Worm (Caenorhabditis elegans): ENCODE measurements around the gene snpc-3.4.

Gene snpc-3.4

DNA sequence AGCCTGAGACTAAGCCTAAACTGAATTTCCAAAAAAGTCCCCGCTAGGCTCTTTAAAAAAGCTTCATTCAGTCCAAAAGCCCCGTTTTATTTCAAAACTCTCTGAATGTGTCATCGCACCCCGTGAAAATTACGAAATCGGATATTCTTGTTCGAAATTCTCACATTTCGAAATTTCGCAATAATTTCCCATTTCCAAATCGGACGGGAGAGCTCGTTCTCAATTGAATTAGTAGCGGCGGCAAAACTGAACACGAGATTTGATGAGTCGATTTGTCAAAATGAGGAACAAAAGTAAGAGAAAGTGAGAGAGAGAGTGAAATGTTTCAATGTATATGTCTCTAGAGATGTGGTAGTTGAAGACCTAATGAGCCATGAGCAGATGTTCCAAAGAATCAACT, 15.1 kb downstream of the snpc-3.4 start:
- TF ChIP-seq unc-42 (tag; optimal IDR thresholded peaks at IDR 0.05), result peak; percentile 70
- TF ChIP-seq madf-2 (tag; optimal IDR thresholded peaks at IDR 0.05), result no peak
- peak; percentile 37 for TF ChIP-seq unc-55 (GFP tag; optimal IDR thresholded peaks at IDR 0.05)

ce11 chrIII:4036740-4037139, 16.9 kb downstream of the snpc-3.4 start, which contains the start of gene hum-5:
TSS of gene hum-5 (minus strand) at chrIII:4036840.
- TF ChIP-seq ceh-31 (tag; optimal IDR thresholded peaks at IDR 0.05), result no peak
- no peak for TF ChIP-seq ceh-6 (GFP tag; optimal IDR thresholded peaks at IDR 0.05)
- no peak for TF ChIP-seq unc-86 (tag; optimal IDR thresholded peaks at IDR 0.05)
- TF ChIP-seq syd-9 (tag; optimal IDR thresholded peaks at IDR 0.05), result no peak
- TF ChIP-seq C38D4.7 (GFP tag; optimal IDR thresholded peaks at IDR 0.05), result no peak
- TF ChIP-seq pat-9 (tag; optimal IDR thresholded peaks at IDR 0.05), result no peak
- no peak for TF ChIP-seq tbx-2 (tag; optimal IDR thresholded peaks at IDR 0.05)
- TF ChIP-seq ceh-19 (GFP tag; optimal IDR thresholded peaks at IDR 0.05), result no peak

DNA sequence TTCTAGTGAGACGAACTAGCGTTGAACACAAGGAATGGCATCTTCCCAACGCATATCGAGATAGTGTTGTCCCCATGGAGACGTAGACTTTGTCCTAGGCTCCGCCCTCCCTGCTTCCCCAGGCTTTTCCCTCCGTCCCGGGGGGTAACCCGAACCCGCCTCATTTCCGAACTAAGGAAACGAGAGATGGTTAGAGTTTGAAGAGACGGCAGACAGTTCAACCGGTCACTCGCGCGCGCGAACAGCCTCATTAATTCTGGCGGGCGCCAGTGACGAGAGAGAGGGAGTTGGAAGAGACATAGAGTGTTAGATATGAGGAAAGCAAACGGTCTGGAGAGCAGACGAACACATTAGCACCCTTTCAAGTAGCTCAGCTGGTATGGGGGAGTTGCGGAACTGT, 17.5 kb downstream of the snpc-3.4 start:
- TF ChIP-seq npax-4 (tag; optimal IDR thresholded peaks at IDR 0.05), result no peak
- no peak for TF ChIP-seq ceh-24 (tag; optimal IDR thresholded peaks at IDR 0.05)
- TF ChIP-seq ahr-1 (tag; optimal IDR thresholded peaks at IDR 0.05), result no peak
- no peak for TF ChIP-seq dmd-4 (tag; optimal IDR thresholded peaks at IDR 0.05; ENCODE audit: borderline replicate concordance)
- TF ChIP-seq unc-42 (tag; optimal IDR thresholded peaks at IDR 0.05), result peak; percentile 32
- no peak for TF ChIP-seq K09A11.1 (tag; optimal IDR thresholded peaks at IDR 0.05; ENCODE audit: insufficient read depth)
- no peak for TF ChIP-seq fax-1 (tag; optimal IDR thresholded peaks at IDR 0.05)
- TF ChIP-seq fkh-10 (GFP tag; optimal IDR thresholded peaks at IDR 0.05), result no peak
- TF ChIP-seq rnt-1 (tag; optimal IDR thresholded peaks at IDR 0.05), result no peak
- peak; percentile 42 for TF ChIP-seq ceh-14 (tag; optimal IDR thresholded peaks at IDR 0.05)
- TF ChIP-seq eyg-1 (tag; optimal IDR thresholded peaks at IDR 0.05), result no peak
- no peak for TF ChIP-seq pax-1 (tag; optimal IDR thresholded peaks at IDR 0.05)
- TF ChIP-seq pha-4 (tag; optimal IDR thresholded peaks at IDR 0.05), result no peak
- TF ChIP-seq sdc-2 (tag; optimal IDR thresholded peaks at IDR 0.05), result no peak
- TF ChIP-seq ceh-19 (GFP tag; optimal IDR thresholded peaks at IDR 0.05), result peak; percentile 22
- TF ChIP-seq nhr-232 (tag; optimal IDR thresholded peaks at IDR 0.05), result no peak
- TF ChIP-seq ref-2 (tag; optimal IDR thresholded peaks at IDR 0.05), result peak; percentile 33
- no peak for TF ChIP-seq fkh-6 (tag; optimal IDR thresholded peaks at IDR 0.05)
- TF ChIP-seq ceh-48 (tag; optimal IDR thresholded peaks at IDR 0.05), result no peak
- no peak for TF ChIP-seq T23F11.4 (GFP tag; optimal IDR thresholded peaks at IDR 0.05)
- no peak for TF ChIP-seq pha-2 (tag; optimal IDR thresholded peaks at IDR 0.05)
- TF ChIP-seq odd-2 (tag; optimal IDR thresholded peaks at IDR 0.05), result no peak
- TF ChIP-seq madf-2 (tag; optimal IDR thresholded peaks at IDR 0.05), result no peak
- TF ChIP-seq ceh-18 (tag; optimal IDR thresholded peaks at IDR 0.05), result no peak
- TF ChIP-seq hlh-30 (tag; optimal IDR thresholded peaks at IDR 0.05; ENCODE audit: insufficient read depth), result no peak
- TF ChIP-seq ets-4 (tag; optimal IDR thresholded peaks at IDR 0.05), result peak; percentile 3
- TF ChIP-seq ceh-31 (tag; optimal IDR thresholded peaks at IDR 0.05), result peak; percentile 44
- no peak for TF ChIP-seq ceh-9 (tag; optimal IDR thresholded peaks at IDR 0.05)
- no peak for TF ChIP-seq pqm-1 (tag; optimal IDR thresholded peaks at IDR 0.05)
- TF ChIP-seq pros-1 (tag; optimal IDR thresholded peaks at IDR 0.05), result peak; percentile 31
- TF ChIP-seq tbx-2 (tag; optimal IDR thresholded peaks at IDR 0.05), result peak; percentile 51
- no peak for TF ChIP-seq gmeb-2 (tag; optimal IDR thresholded peaks at IDR 0.05)
- TF ChIP-seq ceh-2 (tag; optimal IDR thresholded peaks at IDR 0.05), result peak; percentile 29
- TF ChIP-seq F13H6.1 (tag; optimal IDR thresholded peaks at IDR 0.05), result no peak
- no peak for TF ChIP-seq ceh-6 (GFP tag; optimal IDR thresholded peaks at IDR 0.05)
- no peak for TF ChIP-seq unc-3 (GFP tag; conservative IDR thresholded peaks at IDR 0.05)
- no peak for TF ChIP-seq unc-3 (tag; optimal IDR thresholded peaks at IDR 0.05)
- TF ChIP-seq pat-9 (tag; optimal IDR thresholded peaks at IDR 0.05), result no peak
- no peak for TF ChIP-seq dve-1 (tag; optimal IDR thresholded peaks at IDR 0.05)
- no peak for TF ChIP-seq C38D4.7 (GFP tag; optimal IDR thresholded peaks at IDR 0.05)
- TF ChIP-seq hlh-8 (tag; optimal IDR thresholded peaks at IDR 0.05), result no peak
- no peak for TF ChIP-seq lim-6 (tag; optimal IDR thresholded peaks at IDR 0.05)
- TF ChIP-seq unc-55 (GFP tag; optimal IDR thresholded peaks at IDR 0.05), result no peak
- TF ChIP-seq K02D7.2 (tag; optimal IDR thresholded peaks at IDR 0.05), result no peak
- TF ChIP-seq ttx-3 (tag; optimal IDR thresholded peaks at IDR 0.05), result no peak
- TF ChIP-seq sox-2 (GFP tag; IDR thresholded peaks at IDR 0.05), result no peak
- no peak for TF ChIP-seq ama-1 (optimal IDR thresholded peaks at IDR 0.05)
